Fruit fly (Drosophila melanogaster): Measurements from ENCODE around the gene CG11878.

Gene CG11878

DNA sequence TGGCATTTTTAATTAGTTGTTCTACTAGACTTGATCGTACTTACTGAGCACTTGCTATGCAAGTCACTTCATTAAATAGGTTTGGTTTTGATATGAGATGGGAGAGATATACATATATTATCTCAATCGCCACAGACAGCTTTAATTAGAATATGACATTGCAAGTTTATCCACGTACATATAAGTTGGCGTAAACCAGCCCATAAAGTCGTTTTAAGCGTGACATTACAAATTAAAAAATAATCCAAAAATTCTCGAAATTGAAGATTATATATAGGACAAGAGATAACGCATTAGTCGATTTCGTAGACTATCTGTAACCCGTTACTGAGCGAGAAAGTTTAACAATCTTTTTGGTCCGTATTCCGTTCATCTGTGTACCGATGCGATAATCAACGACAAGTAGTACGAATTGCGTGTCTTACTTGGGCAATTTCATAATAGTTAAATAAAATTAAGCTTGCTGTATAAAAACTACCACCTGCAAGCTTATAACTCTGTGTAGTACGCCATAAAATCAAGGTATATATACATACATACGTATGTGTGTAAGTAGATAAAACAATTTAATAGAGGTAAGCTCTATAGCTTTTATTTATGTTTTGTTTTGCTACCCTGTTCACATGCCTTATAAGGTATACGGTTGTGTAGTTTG lies 46.5 kb downstream of the CG11878 start, which contains the start of gene CG10560:
Gene CG10560 (minus strand): TSS at position 51 of the 655 bp plus-strand sequence.
- TF ChIP-seq CG17801 (GFP tag; optimal IDR thresholded peaks at IDR 0.05; ENCODE audit: partially characterized antibody) = no peak

DNA sequence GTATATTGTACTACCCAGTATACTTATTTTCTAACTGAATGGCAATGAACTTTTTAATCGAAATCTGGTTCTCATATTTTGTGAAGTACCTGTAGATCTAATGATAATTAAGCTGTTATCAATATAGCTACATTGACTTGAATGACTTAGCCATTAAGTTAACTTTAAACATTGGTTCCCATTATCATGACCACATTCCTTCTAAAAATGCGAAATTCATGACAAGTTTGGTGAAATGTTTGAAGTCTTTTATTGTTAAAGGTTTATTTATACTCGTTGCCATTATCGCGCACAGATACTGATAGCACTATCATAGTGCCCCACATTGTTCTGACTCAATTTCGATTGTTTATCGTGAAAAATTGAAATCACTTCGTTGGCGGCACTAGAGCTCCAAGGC lies 47.3 kb downstream of the CG11878 start:
- TF ChIP-seq CG17801 (GFP tag; optimal IDR thresholded peaks at IDR 0.05; ENCODE audit: partially characterized antibody) = no peak

DNA sequence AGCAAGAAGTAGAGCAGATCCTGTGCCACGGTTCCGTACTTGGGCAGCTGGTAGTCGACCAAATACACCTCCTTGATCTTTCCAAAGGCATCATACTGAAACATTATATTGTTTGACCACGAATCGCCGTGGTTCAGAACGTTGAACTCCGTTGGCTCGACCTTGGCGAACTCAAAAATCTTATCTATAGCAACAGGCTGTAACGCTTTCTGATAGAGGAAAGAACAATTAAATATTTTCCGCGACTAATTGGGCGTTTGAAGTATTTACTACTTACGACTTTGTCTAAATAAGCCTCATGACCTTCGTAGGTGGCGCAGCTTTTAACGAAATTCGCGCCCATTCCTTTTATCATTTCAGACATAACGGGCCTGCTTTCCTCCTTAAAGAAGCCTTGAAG lies 48.0 kb downstream of the CG11878 start:
- TF ChIP-seq CG17801 (GFP tag; optimal IDR thresholded peaks at IDR 0.05; ENCODE audit: partially characterized antibody) = no peak

DNA sequence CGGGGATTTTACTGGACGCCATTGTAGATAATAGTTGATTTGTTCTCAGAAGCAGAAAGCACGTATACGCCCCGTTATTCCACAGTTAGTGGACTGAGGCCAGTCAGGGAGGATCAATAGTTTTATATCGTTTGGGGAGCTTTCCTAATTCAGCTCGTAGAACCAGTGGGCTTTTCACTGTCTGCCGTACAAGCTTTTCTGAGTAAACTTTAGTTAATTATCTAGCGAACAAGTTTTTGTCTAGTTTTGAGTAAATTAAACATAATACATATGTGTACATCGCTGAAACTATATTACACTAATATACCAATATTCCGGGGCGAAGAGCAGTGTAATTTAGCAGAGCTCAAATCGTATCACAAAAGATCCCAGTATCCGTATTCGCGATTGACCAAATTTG lies 49.0 kb downstream of the CG11878 start, which contains the start of gene CG10562:
Gene CG10562 (minus strand): TSS at position 101 of the 400 bp plus-strand sequence.
- no peak for TF ChIP-seq CG17801 (GFP tag; optimal IDR thresholded peaks at IDR 0.05; ENCODE audit: partially characterized antibody)
